Fruit fly (Drosophila melanogaster): ENCODE results near the gene CG12984.

CG12984 gene

DNA sequence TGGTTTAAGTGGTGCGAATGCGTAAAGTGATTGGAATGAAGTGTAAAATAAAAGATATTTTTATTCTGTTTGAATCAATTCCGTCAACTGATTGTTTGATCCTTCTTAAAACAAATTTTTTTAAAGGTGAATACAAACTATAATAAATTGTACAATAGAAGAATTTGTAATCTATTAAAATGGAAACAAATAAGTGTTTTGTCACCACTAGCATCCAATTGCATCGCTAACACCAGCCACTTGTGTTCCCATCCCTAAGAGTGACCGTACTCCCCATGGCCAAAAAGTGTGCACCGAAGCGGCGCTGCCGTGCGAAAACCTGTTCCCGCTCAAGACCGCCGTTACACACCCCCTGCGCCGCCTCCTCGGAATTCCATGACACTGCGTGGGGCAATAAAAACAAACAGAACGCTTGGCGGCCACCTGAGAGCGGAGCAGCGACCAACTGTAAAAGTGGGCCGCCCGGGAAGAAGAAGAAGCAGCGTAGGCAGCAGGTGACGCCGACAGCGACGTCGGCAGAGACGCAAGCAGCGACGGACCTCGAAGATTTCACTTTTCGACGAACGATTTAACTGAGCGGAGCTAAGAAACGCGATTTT lies 36.3 kb downstream of the CG12984 start, which contains the start of gene Pdss2 (continued):
- peak; percentile 72 for TF ChIP-seq gro (GFP tag; optimal IDR thresholded peaks at IDR 0.05)
- TF ChIP-seq p53 (GFP tag; optimal IDR thresholded peaks at IDR 0.05), result peak; percentile 24
- peak; percentile 32 for TF ChIP-seq CG7928 (GFP tag; optimal IDR thresholded peaks at IDR 0.05)
- peak; percentile 81 for TF ChIP-seq zfh1 (GFP tag; IDR thresholded peaks at IDR 0.05)
- peak; percentile 66 for TF ChIP-seq unc-4 (GFP tag; IDR thresholded peaks at IDR 0.05; ENCODE audit: partially characterized antibody)
- TF ChIP-seq CG12942 (GFP tag; optimal IDR thresholded peaks at IDR 0.05), result peak; percentile 67
- TF ChIP-seq aop (GFP tag; IDR thresholded peaks at IDR 0.05), result peak; percentile 45; the same call in 1 of the 2 replicates
- 0 out of 2 replicates have a peak, but pooled peaks have one; percentile 8 for TF ChIP-seq CG16779 (GFP tag; IDR thresholded peaks at IDR 0.05)
- peak; percentile 55; the same call in 1 of the 2 replicates for TF ChIP-seq gt (GFP tag; IDR thresholded peaks at IDR 0.05)
- no peak for TF ChIP-seq Hr39 (optimal IDR thresholded peaks at IDR 0.05)
- TF ChIP-seq ftz-f1 (GFP tag; optimal IDR thresholded peaks at IDR 0.05), result peak; percentile 98
- TF ChIP-seq CG17568 (GFP tag; optimal IDR thresholded peaks at IDR 0.05), result peak; percentile 15
- TF ChIP-seq cad (GFP tag; optimal IDR thresholded peaks at IDR 0.05), result no peak
- peak; percentile 70 for TF ChIP-seq mirr (GFP tag; optimal IDR thresholded peaks at IDR 0.05)
- TF ChIP-seq schlank (tag; optimal IDR thresholded peaks at IDR 0.05), result peak; percentile 4
- peak; percentile 56 for TF ChIP-seq HHEX (GFP tag; optimal IDR thresholded peaks at IDR 0.05)
- TF ChIP-seq CG2129 (GFP tag; IDR thresholded peaks at IDR 0.05; ENCODE audit: partially characterized antibody), result 0 out of 2 replicates have a peak, but pooled peaks have one; percentile 39
- TF ChIP-seq hbn (GFP tag; IDR thresholded peaks at IDR 0.05; ENCODE audit: partially characterized antibody), result peak; percentile 63; the same call in 1 of the 2 replicates
- TF ChIP-seq HLH54F (GFP tag; optimal IDR thresholded peaks at IDR 0.05), result peak; percentile 66
- TF ChIP-seq psq (GFP tag; optimal IDR thresholded peaks at IDR 0.05), result no peak
- 0 out of 2 replicates have a peak, but pooled peaks have one; percentile 28 for TF ChIP-seq ro (GFP tag; IDR thresholded peaks at IDR 0.05)
- TF ChIP-seq zen2 (GFP tag; IDR thresholded peaks at IDR 0.05; ENCODE audit: partially characterized antibody), result peak; percentile 39; the same call in 1 of the 3 replicates
- peak; percentile 68 for TF ChIP-seq CG1602 (GFP tag; optimal IDR thresholded peaks at IDR 0.05)
- TF ChIP-seq CG6683 (GFP tag; optimal IDR thresholded peaks at IDR 0.05), result no peak
- TF ChIP-seq CG4617 (GFP tag; optimal IDR thresholded peaks at IDR 0.05; ENCODE audit: borderline replicate concordance), result peak; percentile 3
- peak; percentile 50; the same call in 1 of the 2 replicates for TF ChIP-seq CG17612 (GFP tag; IDR thresholded peaks at IDR 0.05)
- peak; percentile 83 for TF ChIP-seq gem (tag; optimal IDR thresholded peaks at IDR 0.05)
- TF ChIP-seq Ets65A (GFP tag), result peak; percentile 96
- no peak for TF ChIP-seq hkb (optimal IDR thresholded peaks at IDR 0.05)
- TF ChIP-seq hkb (GFP tag; IDR thresholded peaks at IDR 0.05), result peak; percentile 41; the same call in 1 of the 2 replicates
- peak; percentile 2 for TF ChIP-seq CG2875 (GFP tag; optimal IDR thresholded peaks at IDR 0.05)
- TF ChIP-seq CG32772 (GFP tag; IDR thresholded peaks at IDR 0.05), result peak; percentile 73
- TF ChIP-seq Xbp1 (GFP tag; optimal IDR thresholded peaks at IDR 0.05), result peak; percentile 85
- no peak for TF ChIP-seq NK7.1 (GFP tag; optimal IDR thresholded peaks at IDR 0.05)
- no peak for TF ChIP-seq salm (tag; optimal IDR thresholded peaks at IDR 0.05)
- no peak for TF ChIP-seq gce (GFP tag; IDR thresholded peaks at IDR 0.05)
- peak; percentile 65 for TF ChIP-seq CG10267 (tag; optimal IDR thresholded peaks at IDR 0.05)
- peak; percentile 91 for TF ChIP-seq Rfx (GFP tag; IDR thresholded peaks at IDR 0.05)
- peak; percentile 30 for TF ChIP-seq gsb-n (tag; optimal IDR thresholded peaks at IDR 0.05)
- peak; percentile 76 for TF ChIP-seq tgo (GFP tag; IDR thresholded peaks at IDR 0.05)
- TF ChIP-seq dmrt11E (tag; optimal IDR thresholded peaks at IDR 0.05), result peak; percentile 73
- TF ChIP-seq D19B (GFP tag; optimal IDR thresholded peaks at IDR 0.05), result peak; percentile 45
- TF ChIP-seq bbx (GFP tag; IDR thresholded peaks at IDR 0.05; ENCODE audit: partially characterized antibody), result no peak; the same call in none of the 2 replicates
- TF ChIP-seq org-1 (GFP tag; optimal IDR thresholded peaks at IDR 0.05), result peak; percentile 11
- TF ChIP-seq sob (GFP tag; IDR thresholded peaks at IDR 0.05), result peak; percentile 84
- no peak for TF ChIP-seq exex (tag; optimal IDR thresholded peaks at IDR 0.05)
- TF ChIP-seq CG5180 (GFP tag; optimal IDR thresholded peaks at IDR 0.05), result peak; percentile 36
- TF ChIP-seq ato (GFP tag; IDR thresholded peaks at IDR 0.05; ENCODE audit: partially characterized antibody), result peak; percentile 45; the same call in 1 of the 2 replicates
- TF ChIP-seq crol (GFP tag; IDR thresholded peaks at IDR 0.05), result peak; percentile 97
- TF ChIP-seq CG1647 (GFP tag; optimal IDR thresholded peaks at IDR 0.05), result peak; percentile 67
